Fruit fly (Drosophila melanogaster) whole organism, prepupa: ENCODE measurements around the gene CG11437.

Source experiments
- Blimp-1 ChIP-seq: fragments of 200-800 bp; sonication (Bioruptor generic); optimal IDR thresholded peaks from 3 replicates; lab custom pipeline; 2017; ENCODE audit warnings: missing biosample characterization, missing genetic modification characterization, mild to moderate bottlenecking, moderate library complexity, missing genetic modification reagents
- CG10631 ChIP-seq: fragments of 200-800 bp; sonication (Bioruptor generic); optimal IDR thresholded peaks from 2 replicates; lab custom pipeline; 2016; ENCODE audit warnings: missing biosample characterization, missing genetic modification characterization
- CG10669 ChIP-seq: fragments of 200-800 bp; sonication (Bioruptor generic); optimal IDR thresholded peaks from 3 replicates; lab custom pipeline; 2018; ENCODE audit warnings: missing biosample characterization, mild to moderate bottlenecking, missing genetic modification characterization, moderate library complexity
- CG11294 ChIP-seq: fragments of 200-800 bp; sonication (Bioruptor generic); IDR thresholded peaks from 2 replicates; pipeline ENCODE4 v1.3.6; 2022; ENCODE audit warnings: missing biosample characterization, missing genetic modification characterization
- CG11902 ChIP-seq: fragments of 200-800 bp; sonication (Bioruptor generic); optimal IDR thresholded peaks from 3 replicates; lab custom pipeline; 2016; ENCODE audit warnings: missing biosample characterization, missing genetic modification characterization
- CG15336 ChIP-seq: fragments of 200-800 bp; sonication (Bioruptor generic); IDR thresholded peaks from 2 replicates; pipeline ENCODE4 v1.3.6; 2022; ENCODE audit warnings: missing biosample characterization, missing genetic modification characterization
- CG1621 ChIP-seq: fragments of 200-800 bp; sonication (Bioruptor generic); optimal IDR thresholded peaks from 3 replicates; lab custom pipeline; 2018; ENCODE audit warnings: missing biosample characterization, mild to moderate bottlenecking, missing genetic modification characterization
- CG34406 ChIP-seq: fragments of 200-800 bp; sonication (Bioruptor generic); optimal IDR thresholded peaks from 3 replicates; lab custom pipeline; 2016; ENCODE audit warnings: missing biosample characterization, missing genetic modification characterization
- CG3919 ChIP-seq: fragments of 200-800 bp; sonication (Bioruptor generic); optimal IDR thresholded peaks from 3 replicates; lab custom pipeline; 2016; ENCODE audit warnings: missing biosample characterization, missing genetic modification characterization
- CG6276 ChIP-seq: fragments of 200-800 bp; sonication (Bioruptor generic); optimal IDR thresholded peaks from 2 replicates; lab custom pipeline; 2017; ENCODE audit warnings: missing biosample characterization, mild to moderate bottlenecking, missing genetic modification characterization
- CG6792 ChIP-seq: fragments of 200-800 bp; sonication (Bioruptor generic); optimal IDR thresholded peaks from 3 replicates; lab custom pipeline; 2016; ENCODE audit warnings: missing biosample characterization, missing genetic modification characterization
- CG6808 ChIP-seq: fragments of 200-800 bp; sonication (Bioruptor generic); optimal IDR thresholded peaks from 3 replicates; lab custom pipeline; 2017; ENCODE audit warnings: missing biosample characterization, missing genetic modification characterization, mild to moderate bottlenecking, moderate library complexity, missing genetic modification reagents
- CG6854 ChIP-seq: fragments of 200-800 bp; sonication (Bioruptor generic); optimal IDR thresholded peaks from 2 replicates; lab custom pipeline; 2017; ENCODE audit warnings: missing biosample characterization, mild to moderate bottlenecking, missing genetic modification characterization
- CG7368 ChIP-seq: fragments of 200-800 bp; sonication (Bioruptor generic); optimal IDR thresholded peaks from 3 replicates; lab custom pipeline; 2016; ENCODE audit warnings: missing biosample characterization, missing genetic modification characterization
- CG8119 ChIP-seq: fragments of 200-800 bp; sonication (Bioruptor generic); IDR thresholded peaks from 3 replicates; pipeline ENCODE4 v1.3.6; 2022; ENCODE audit warnings: missing biosample characterization, missing genetic modification characterization
- CG8319 ChIP-seq: fragments of 200-800 bp; sonication (Bioruptor generic); optimal IDR thresholded peaks from 3 replicates; lab custom pipeline; 2016; ENCODE audit warnings: missing biosample characterization, missing genetic modification characterization
- CG9139 ChIP-seq: fragments of 200-800 bp; sonication (Bioruptor generic); optimal IDR thresholded peaks from 3 replicates; lab custom pipeline; 2017; ENCODE audit warnings: missing biosample characterization, mild to moderate bottlenecking, missing genetic modification characterization
- Eip75B ChIP-seq: fragments of 200-800 bp; sonication (Bioruptor generic); optimal IDR thresholded peaks from 3 replicates; lab custom pipeline; 2016; ENCODE audit warnings: missing biosample characterization, missing genetic modification characterization
- Eip78C ChIP-seq: fragments of 200-800 bp; sonication (Bioruptor generic); peaks from one replicate; lab custom pipeline; 2016; ENCODE audit warnings: missing biosample characterization, missing genetic modification characterization
- Eip93F ChIP-seq: fragments of 200-800 bp; sonication (Bioruptor generic); optimal IDR thresholded peaks from 2 replicates; lab custom pipeline; 2016; ENCODE audit warnings: missing biosample characterization, mild to moderate bottlenecking, missing genetic modification characterization
- Ets21C ChIP-seq: fragments of 200-800 bp; sonication (Bioruptor generic); optimal IDR thresholded peaks from 3 replicates; lab custom pipeline; 2016; ENCODE audit warnings: missing biosample characterization, missing genetic modification characterization
- Gug ChIP-seq: fragments of 200-800 bp; sonication (Bioruptor generic); IDR thresholded peaks from 2 replicates; pipeline ENCODE4 v1.3.6; 2022; ENCODE audit warnings: missing biosample characterization, missing genetic modification characterization
- Hr38 ChIP-seq: sonication (Bioruptor generic); optimal IDR thresholded peaks from 2 replicates; lab custom pipeline; 2016; ENCODE audit warnings: missing biosample characterization, missing genetic modification characterization
- Hr39 ChIP-seq: fragments of 200-800 bp; sonication (Bioruptor generic); optimal IDR thresholded peaks from 2 replicates; lab custom pipeline; 2016; ENCODE audit warnings: missing biosample characterization, missing genetic modification characterization
- Hr4 ChIP-seq: fragments of 200-800 bp; sonication (Bioruptor generic); optimal IDR thresholded peaks from 3 replicates; lab custom pipeline; 2016; ENCODE audit warnings: missing biosample characterization, missing genetic modification characterization
- Lpt ChIP-seq: fragments of 200-800 bp; sonication (Bioruptor generic); optimal IDR thresholded peaks from 3 replicates; lab custom pipeline; 2016; ENCODE audit warnings: missing biosample characterization, missing genetic modification characterization
- Smox ChIP-seq: fragments of 200-800 bp; sonication (Bioruptor generic); optimal IDR thresholded peaks from 3 replicates; lab custom pipeline; 2016; ENCODE audit warnings: missing biosample characterization, missing genetic modification characterization
- Sox14 ChIP-seq: fragments of 200-800 bp; sonication (Bioruptor generic); optimal IDR thresholded peaks from 3 replicates; lab custom pipeline; 2016; ENCODE audit warnings: missing biosample characterization, missing genetic modification characterization
- achi ChIP-seq: fragments of 200-800 bp; sonication (Bioruptor generic); optimal IDR thresholded peaks from 3 replicates; lab custom pipeline; 2016; ENCODE audit warnings: missing biosample characterization, missing genetic modification characterization
- acj6 ChIP-seq: fragments of 200-800 bp; sonication (Bioruptor generic); optimal IDR thresholded peaks from 3 replicates; lab custom pipeline; 2016; ENCODE audit warnings: missing biosample characterization, missing genetic modification characterization
- dac ChIP-seq: fragments of 200-800 bp; sonication (Bioruptor generic); optimal IDR thresholded peaks from 2 replicates; lab custom pipeline; 2017; ENCODE audit warnings: missing biosample characterization, mild to moderate bottlenecking, missing genetic modification characterization
- dsx ChIP-seq: fragments of 200-800 bp; optimal IDR thresholded peaks from 3 replicates; lab custom pipeline; 2019; ENCODE audit warnings: missing biosample characterization, mild to moderate bottlenecking, missing genetic modification characterization, moderate library complexity; ENCODE audit not compliant: poor library complexity, severe bottlenecking
- fd85E ChIP-seq: fragments of 200-800 bp; sonication (Bioruptor generic); optimal IDR thresholded peaks from 3 replicates; lab custom pipeline; 2016; ENCODE audit warnings: missing biosample characterization, missing genetic modification characterization
- net ChIP-seq: fragments of 200-800 bp; sonication (Bioruptor generic); optimal IDR thresholded peaks from 3 replicates; lab custom pipeline; 2016; ENCODE audit warnings: missing biosample characterization, missing genetic modification characterization
- spab ChIP-seq: fragments of 200-800 bp; sonication (Bioruptor generic); optimal IDR thresholded peaks from 2 replicates; lab custom pipeline; 2017; ENCODE audit warnings: missing biosample characterization, mild to moderate bottlenecking, missing genetic modification characterization, missing genetic modification reagents
- ss ChIP-seq, 2 experiments: fragments of 200-800 bp; sonication (Bioruptor generic); optimal IDR thresholded peaks; 2 replicates in 1 of 2; 3 replicates in 1 of 2; lab custom pipeline; 2017 to 2018; ENCODE audit warnings: mild to moderate bottlenecking in 2 of 2, missing biosample characterization in 2 of 2, missing genetic modification characterization in 2 of 2, moderate library complexity in 1 of 2
- svp ChIP-seq: fragments of 200-800 bp; sonication (Bioruptor generic); peaks from one replicate; lab custom pipeline; 2016; ENCODE audit warnings: missing biosample characterization, missing genetic modification characterization
- topi ChIP-seq: fragments of 200-800 bp; sonication (Bioruptor generic); optimal IDR thresholded peaks from 3 replicates; lab custom pipeline; 2016; ENCODE audit warnings: missing biosample characterization, missing genetic modification characterization

Gene CG11437

DNA sequence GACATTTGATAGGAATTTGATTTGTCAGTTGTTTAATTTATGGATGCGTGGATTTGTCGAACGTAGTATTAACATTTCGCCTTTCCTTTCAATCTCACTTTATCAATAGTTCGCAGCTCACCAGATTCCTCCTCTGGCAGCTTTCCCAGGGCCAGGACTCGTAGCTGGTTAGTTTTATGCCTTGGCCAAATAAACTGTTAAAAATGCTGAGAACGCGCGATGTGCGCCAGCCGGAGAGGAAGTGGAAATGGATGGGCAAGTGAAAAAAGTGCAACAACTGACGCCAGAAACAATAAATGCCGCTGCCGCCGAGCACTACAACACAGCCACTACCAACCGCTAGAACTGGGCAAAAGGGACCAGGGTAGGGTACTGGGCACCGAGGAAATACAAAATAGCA, 14.8 kb downstream of the CG11437 start:
- TF ChIP-seq Ets21C (GFP tag; lab: Kevin White, UChicago) (no peak), acj6 (GFP tag; lab: Kevin White, UChicago) (no peak), svp (GFP tag; lab: Kevin White, UChicago) (no peak), Eip75B (no peak), Gug (GFP tag; lab: Robert Waterston, UW) (no peak), CG8319 (GFP tag; lab: Kevin White, UChicago) (no peak), Sox14 (no peak), CG3919 (no peak), Eip78C (GFP tag; lab: Kevin White, UChicago) (no peak), CG34406 (GFP tag; lab: Kevin White, UChicago) (no peak), Lpt (GFP tag; lab: Kevin White, UChicago) (no peak), Hr39 (GFP tag; lab: Kevin White, UChicago) (no peak), spab (no peak), CG10669 (no peak), CG1621 (tag; lab: Kevin White, UChicago) (no peak)
- TF ChIP-seq, all 60 proteins: peak for 0

DNA sequence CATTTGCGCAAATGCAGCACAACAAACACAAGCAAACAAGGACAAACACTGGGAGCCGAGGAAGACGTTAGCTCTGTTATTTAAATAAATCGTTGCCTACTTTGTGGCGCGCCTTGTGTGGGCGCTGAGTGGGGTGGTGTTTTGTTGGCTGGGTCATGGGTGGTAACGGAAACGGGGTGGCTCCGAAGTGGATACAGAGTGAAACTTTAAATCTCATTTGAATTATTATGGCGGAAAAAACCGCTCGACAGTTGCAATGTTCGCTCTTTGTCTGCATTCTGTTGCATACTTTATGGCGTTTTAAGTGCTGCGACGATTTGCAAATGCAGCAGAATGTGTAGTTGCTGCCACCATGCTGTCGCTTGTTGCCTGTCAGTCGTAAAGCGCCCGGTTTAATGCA, 28.9 kb downstream of the CG11437 start:
- TF ChIP-seq CG11294 (no peak), Eip78C (GFP tag; lab: Kevin White, UChicago) (no peak), CG11902 (GFP tag; lab: Kevin White, UChicago) (no peak), CG8319 (GFP tag; lab: Kevin White, UChicago) (no peak), CG10631 (GFP tag; lab: Kevin White, UChicago) (no peak), achi (GFP tag; lab: Kevin White, UChicago) (no peak), Smox (GFP tag; lab: Kevin White, UChicago) (no peak), topi (GFP tag; lab: Kevin White, UChicago) (no peak), CG7368 (GFP tag; lab: Kevin White, UChicago) (no peak), ss (GFP tag; optimal IDR thresholded peaks at IDR 0.05; lab: Kevin White, UChicago) (no peak), CG6854 (GFP tag; lab: Kevin White, UChicago) (no peak), CG1621 (tag; lab: Kevin White, UChicago) (no peak), spab (no peak), Sox14 (no peak), Blimp-1 (GFP tag; lab: Kevin White, UChicago) (no peak), CG9139 (GFP tag; lab: Kevin White, UChicago) (no peak), acj6 (GFP tag; lab: Kevin White, UChicago) (no peak), CG6808 (no peak), dsx (GFP tag; lab: Kevin White, UChicago) (no peak), Ets21C (GFP tag; lab: Kevin White, UChicago) (no peak)

DNA sequence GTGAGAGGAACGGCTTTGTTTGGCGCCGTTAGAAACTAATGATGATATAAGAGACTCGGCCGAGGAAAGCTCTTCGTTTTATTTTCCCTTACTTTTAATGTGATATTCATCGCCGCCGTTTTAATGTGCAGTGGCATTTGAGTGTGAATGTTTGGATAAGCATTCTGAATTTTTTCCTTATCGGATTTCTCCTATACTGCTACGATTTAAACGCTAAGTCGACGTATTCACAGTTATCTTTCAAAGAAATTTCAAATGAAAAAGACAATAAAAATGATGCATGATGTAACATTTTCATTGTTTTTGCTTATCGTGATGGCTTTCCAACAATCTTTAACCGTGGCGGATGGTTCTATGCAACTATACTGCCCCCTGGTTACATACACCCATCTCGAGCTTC, 32.6 kb downstream of the CG11437 start, which contains the start of gene CG43312:
CG43312 (plus strand) TSS at position 301 of the 400 bp plus-strand sequence.
- no peak for TF ChIP-seq Gug (GFP tag; lab: Robert Waterston, UW)
- TF ChIP-seq Sox14, result no peak
- no peak for TF ChIP-seq Hr38
- no peak for TF ChIP-seq Hr4 (GFP tag; lab: Kevin White, UChicago)
- no peak for TF ChIP-seq CG15336 (GFP tag; lab: Robert Waterston, UW)
- no peak for TF ChIP-seq CG6854 (GFP tag; lab: Kevin White, UChicago)
- no peak for TF ChIP-seq net
- no peak for TF ChIP-seq CG34406 (GFP tag; lab: Kevin White, UChicago)
- TF ChIP-seq Smox (GFP tag; lab: Kevin White, UChicago), result no peak
- TF ChIP-seq CG6276 (GFP tag; lab: Kevin White, UChicago), result no peak
- no peak for TF ChIP-seq Eip75B
- no peak for TF ChIP-seq Eip78C (GFP tag; lab: Kevin White, UChicago)
- no peak for TF ChIP-seq dac (GFP tag; lab: Kevin White, UChicago)
- TF ChIP-seq CG11902 (GFP tag; lab: Kevin White, UChicago), result no peak
- no peak for TF ChIP-seq CG1621 (tag; lab: Kevin White, UChicago)
- no peak for TF ChIP-seq fd85E (GFP tag; lab: Kevin White, UChicago)
- no peak for TF ChIP-seq CG6792
- TF ChIP-seq Ets21C (GFP tag; lab: Kevin White, UChicago), result no peak
- TF ChIP-seq CG8119 (GFP tag; lab: Robert Waterston, UW), result no peak
- no peak for TF ChIP-seq Eip93F (GFP tag; lab: Kevin White, UChicago)
